Worm (Caenorhabditis elegans): ENCODE results near the gene fbxb-112.
A peak's percentile ranks its signal among the peaks of the same experiment; 100 is the strongest.

Gene fbxb-112

DNA sequence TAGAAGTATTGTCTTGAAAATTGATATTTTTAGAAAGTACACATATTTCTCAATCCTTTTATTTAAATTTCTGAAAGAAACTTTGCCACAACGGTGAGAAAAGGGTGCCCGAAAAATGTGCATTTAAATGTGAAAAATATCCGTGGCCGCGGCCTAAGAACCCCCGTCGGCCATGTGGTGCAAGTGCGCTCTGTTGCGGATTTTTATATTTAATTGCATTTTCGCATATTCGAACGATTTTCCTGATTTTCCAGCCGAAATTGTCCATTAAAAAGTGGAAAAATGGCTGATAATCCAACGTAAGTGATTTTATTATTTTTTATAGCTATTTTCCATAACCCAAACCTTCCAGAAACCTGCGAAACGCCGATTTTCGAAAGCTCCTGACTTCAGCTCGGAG, 8.7 kb upstream of the fbxb-112 start, which contains the start of gene smu-2 (continued):
- TF ChIP-seq ceh-90 (tag; optimal IDR thresholded peaks at IDR 0.05) (peak; percentile 84), F16B12.6 (tag; optimal IDR thresholded peaks at IDR 0.05) (peak; percentile 53), hpl-2 (GFP tag; optimal IDR thresholded peaks at IDR 0.05) (no peak), lin-13 (GFP tag; optimal IDR thresholded peaks at IDR 0.05) (peak; percentile 28), ces-1 (GFP tag; optimal IDR thresholded peaks at IDR 0.05) (peak; percentile 70), vab-15 (tag; optimal IDR thresholded peaks at IDR 0.05) (peak; percentile 68)

ce11 chrII:3499386-3499785, 8.5 kb downstream of the fbxb-112 start, which contains the start of gene Y49F6B.9:
Y49F6B.9 (minus strand) TSS chrII:3499387.
- TF ChIP-seq lin-35 (GFP tag; optimal IDR thresholded peaks at IDR 0.05) (peak in 1 of 2 experiments; percentile 9), hlh-17 (GFP tag; optimal IDR thresholded peaks at IDR 0.05; ENCODE audit: borderline replicate concordance) (no peak), efl-1 (optimal IDR thresholded peaks at IDR 0.05) (peak in 1 of 2 experiments; percentile 92), efl-1 (GFP tag; optimal IDR thresholded peaks at IDR 0.05 in 1 of 2) (no peak)

DNA sequence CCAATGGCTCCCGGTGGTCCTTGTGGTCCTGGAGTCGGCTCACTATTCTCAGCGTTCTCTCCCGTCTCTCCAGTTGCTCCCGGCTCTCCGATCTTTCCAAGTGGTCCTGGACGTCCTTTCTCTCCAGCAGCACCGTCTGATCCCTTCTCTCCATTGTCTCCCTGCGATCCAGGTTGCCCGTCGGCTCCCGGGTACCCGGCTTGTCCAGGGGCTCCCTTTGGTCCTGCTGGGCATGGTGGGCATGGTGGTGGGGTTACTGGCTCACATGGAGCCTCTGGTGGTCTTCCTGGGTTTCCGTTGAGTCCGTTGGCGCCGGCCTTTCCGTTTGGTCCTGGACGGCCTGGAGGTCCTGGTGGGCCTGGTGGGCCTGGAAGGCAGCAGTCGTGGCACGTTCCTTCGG, 9.5 kb downstream of the fbxb-112 start:
- TF ChIP-seq nhr-85 (tag) (peak; percentile 19), efl-3 (GFP tag; optimal IDR thresholded peaks at IDR 0.05) (no peak)

- no peak for TF ChIP-seq nhr-77 (tag; optimal IDR thresholded peaks at IDR 0.05)
- TF ChIP-seq nhr-28 (tag; optimal IDR thresholded peaks at IDR 0.05): no peak
- no peak for TF ChIP-seq mab-9 (GFP tag; IDR thresholded peaks at IDR 0.05)
- no peak for TF ChIP-seq jun-1 (tag; optimal IDR thresholded peaks at IDR 0.05)
- TF ChIP-seq ces-1 (GFP tag; optimal IDR thresholded peaks at IDR 0.05): no peak
- TF ChIP-seq unc-62 (GFP tag; optimal IDR thresholded peaks at IDR 0.05): no peak
- TF ChIP-seq ceh-63 (GFP tag; optimal IDR thresholded peaks at IDR 0.05): no peak
- no peak for TF ChIP-seq xbp-1 (tag; optimal IDR thresholded peaks at IDR 0.05)
- TF ChIP-seq nhr-84 (tag; optimal IDR thresholded peaks at IDR 0.05): no peak
- no peak for TF ChIP-seq ztf-4 (tag; optimal IDR thresholded peaks at IDR 0.05)
- TF ChIP-seq aha-1 (tag; optimal IDR thresholded peaks at IDR 0.05): no peak
These were observed 11.1 kb downstream of the fbxb-112 start for ce11 chrII:3502011-3502410.

DNA sequence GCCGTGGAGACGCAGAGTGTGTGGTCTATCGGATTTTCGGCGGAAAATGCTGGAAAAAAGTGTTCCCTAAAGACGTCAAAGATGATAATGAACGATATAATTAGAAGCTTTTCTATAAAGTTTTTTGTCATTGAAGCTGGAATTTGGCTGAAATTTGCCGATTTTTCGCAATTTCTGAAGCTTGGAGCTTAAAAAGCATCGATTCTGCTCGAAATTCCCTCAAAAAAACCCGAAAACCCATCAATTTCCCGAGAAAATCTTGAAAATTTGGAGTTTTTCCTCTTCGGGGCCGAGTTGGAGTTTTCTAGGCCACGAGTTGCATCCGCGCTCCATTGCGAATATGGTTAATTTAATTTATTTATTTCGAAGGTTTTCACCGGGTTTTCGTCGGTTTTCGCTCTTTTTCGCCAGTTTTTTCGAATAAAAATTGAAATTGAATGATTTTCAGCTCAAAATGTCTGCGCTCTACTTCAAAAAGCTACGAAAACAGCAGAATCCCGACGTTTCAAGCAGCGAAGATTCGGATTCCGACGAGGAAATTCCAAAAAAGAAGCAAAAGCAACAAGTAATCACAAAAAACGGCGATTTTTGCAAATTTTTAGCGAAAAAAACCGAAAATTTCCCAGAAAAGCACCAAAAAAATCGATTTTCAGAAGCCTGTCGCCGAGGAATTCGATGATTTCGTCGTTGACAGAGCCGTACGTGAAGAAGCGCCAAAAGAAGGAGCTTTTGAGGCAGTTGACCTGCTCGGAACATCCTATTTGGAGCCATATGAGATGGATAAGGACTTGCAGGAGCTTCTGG, 11.8 kb downstream of the fbxb-112 start, which contains the start of the genes col-71 and Y49F6B.2:
Gene col-71, minus strand, starts transcription at position 51 of the 804 bp plus-strand sequence.
Gene Y49F6B.2, plus strand, starts transcription at position 449 of the 804 bp plus-strand sequence.
- TF ChIP-seq ceh-90 (tag; optimal IDR thresholded peaks at IDR 0.05) (peak; percentile 91), isw-1 (GFP tag; IDR thresholded peaks at IDR 0.05) (peak; percentile 74), ceh-82 (tag; optimal IDR thresholded peaks at IDR 0.05) (peak; percentile 76 to 82 (median 78)), ets-5 (GFP tag; IDR thresholded peaks at IDR 0.05) (no peak), swsn-7 (tag; optimal IDR thresholded peaks at IDR 0.05) (peak; percentile 81), efl-1 (optimal IDR thresholded peaks at IDR 0.05) (peak; percentile 78 to 79), efl-1 (GFP tag; optimal IDR thresholded peaks at IDR 0.05 in 1 of 2) (peak; percentile 80 to 97), Y116A8C.19 (tag; optimal IDR thresholded peaks at IDR 0.05; ENCODE audit: borderline replicate concordance) (peak; percentile 32), fkh-8 (tag; optimal IDR thresholded peaks at IDR 0.05) (peak; percentile 86), F16B12.6 (tag; optimal IDR thresholded peaks at IDR 0.05) (peak; percentile 66), C04F5.9 (tag; optimal IDR thresholded peaks at IDR 0.05) (peak; percentile 80), unc-98 (GFP tag; IDR thresholded peaks at IDR 0.05) (peak; percentile 80), xbp-1 (tag; optimal IDR thresholded peaks at IDR 0.05) (peak; percentile 87), lin-14 (GFP tag; optimal IDR thresholded peaks at IDR 0.05) (peak; percentile 89), rnt-1 (tag; optimal IDR thresholded peaks at IDR 0.05) (peak; percentile 98), pqm-1 (tag; optimal IDR thresholded peaks at IDR 0.05) (no peak), fkh-4 (tag; optimal IDR thresholded peaks at IDR 0.05; ENCODE audit: borderline replicate concordance) (peak; percentile 95), snu-23 (GFP tag; optimal IDR thresholded peaks at IDR 0.05) (peak; percentile 86), unc-130 (tag; optimal IDR thresholded peaks at IDR 0.05) (peak; percentile 24), tbx-2 (tag; optimal IDR thresholded peaks at IDR 0.05) (peak; percentile 89), pag-3 (tag; optimal IDR thresholded peaks at IDR 0.05; ENCODE audit: borderline replicate concordance, insufficient read depth) (no peak), mdl-1 (tag; optimal IDR thresholded peaks at IDR 0.05) (peak in 1 of 2 experiments; percentile 53), mab-9 (GFP tag; IDR thresholded peaks at IDR 0.05) (peak; percentile 86), nhr-71 (tag; optimal IDR thresholded peaks at IDR 0.05) (peak; percentile 87), lin-39 (tag; optimal IDR thresholded peaks at IDR 0.05) (peak; percentile 64), ama-1 (optimal IDR thresholded peaks at IDR 0.05) (no peak), jun-1 (tag; optimal IDR thresholded peaks at IDR 0.05) (peak; percentile 31), lin-15B (tag; optimal IDR thresholded peaks at IDR 0.05) (peak; percentile 90), lsy-2 (tag; optimal IDR thresholded peaks at IDR 0.05) (peak; percentile 84 to 85)
